Fruit fly (Drosophila melanogaster) whole organism, embryonic: ENCODE measurements around the gene RpL37-1.

Experiments used
- CG11723 ChIP-seq: fragments of 200-800 bp; sonication (Bioruptor generic); optimal IDR thresholded peaks from 2 replicates; lab custom pipeline; 2017; ENCODE audit warnings: missing biosample characterization, mild to moderate bottlenecking, missing genetic modification characterization
- CG12236 ChIP-seq: fragments of 200-800 bp; sonication (Bioruptor generic); optimal IDR thresholded peaks from 2 replicates; lab custom pipeline; 2016; ENCODE audit warnings: missing biosample characterization, missing genetic modification characterization
- CG16863 ChIP-seq: fragments of 200-800 bp; sonication (Bioruptor generic); optimal IDR thresholded peaks from 3 replicates; lab custom pipeline; 2016; ENCODE audit warnings: missing biosample characterization, missing genetic modification characterization
- CG17568 ChIP-seq: fragments of 200-800 bp; sonication (Bioruptor generic); optimal IDR thresholded peaks from 2 replicates; lab custom pipeline; 2018; ENCODE audit warnings: missing biosample characterization, mild to moderate bottlenecking, missing genetic modification characterization, moderate library complexity
- CG2116 ChIP-seq: fragments of 200-800 bp; sonication (Bioruptor generic); optimal IDR thresholded peaks from 3 replicates; lab custom pipeline; 2018; ENCODE audit warnings: missing biosample characterization, mild to moderate bottlenecking, missing genetic modification characterization
- CG2129 ChIP-seq: fragments of 200-800 bp; sonication (Bioruptor generic); IDR thresholded peaks from 2 replicates; pipeline ENCODE4 v1.3.6; 2022; ENCODE audit warnings: missing biosample characterization, missing genetic modification characterization; ENCODE audit not compliant: partially characterized antibody
- CG2678 ChIP-seq: fragments of 200-800 bp; sonication (Bioruptor generic); optimal IDR thresholded peaks from 3 replicates; lab custom pipeline; 2019; ENCODE audit warnings: missing biosample characterization, mild to moderate bottlenecking, missing genetic modification characterization, moderate library complexity
- CG3163 ChIP-seq: fragments of 200-800 bp; sonication (Bioruptor generic); optimal IDR thresholded peaks from 3 replicates; lab custom pipeline; 2016; ENCODE audit warnings: missing biosample characterization, missing genetic modification characterization
- Dfd ChIP-seq, 2 experiments: fragments of >200 bp; optimal IDR thresholded peaks; 2 replicates each; lab custom pipeline; 2017; ENCODE audit warnings: missing biosample characterization in 2 of 2, missing genetic modification characterization in 2 of 2
- grn ChIP-seq: fragments of 200-800 bp; sonication (Bioruptor generic); optimal IDR thresholded peaks from 3 replicates; lab custom pipeline; 2017; ENCODE audit warnings: missing biosample characterization, missing genetic modification characterization
- mld ChIP-seq: fragments of 200-800 bp; sonication (Bioruptor generic); IDR thresholded peaks from 3 replicates; pipeline ENCODE4 v1.3.6; 2022; ENCODE audit warnings: missing biosample characterization, missing genetic modification characterization; ENCODE audit not compliant: partially characterized antibody
- pan ChIP-seq, 4 experiments: fragments of >200 bp in 3 of 4; fragments of 200-800 bp in 1 of 4; sonication (Bioruptor generic) in 1 of 4; optimal IDR thresholded peaks in 3 of 4; IDR thresholded peaks in 1 of 4; 2 replicates each; pipeline versions ENCODE4 v1.3.6 to Lab custom; 2017 to 2022; ENCODE audit warnings: missing biosample characterization in 2 of 4, missing genetic modification characterization in 2 of 4, mixed read lengths in 1 of 4
- pb ChIP-seq: fragments of 200-800 bp; sonication (Bioruptor generic); optimal IDR thresholded peaks from 3 replicates; lab custom pipeline; 2016; ENCODE audit warnings: missing biosample characterization, missing genetic modification characterization

dm6 chrX:15164879-15165278, 25.7 kb upstream of the RpL37-1 start:
- no peak for TF ChIP-seq pb (GFP tag; lab: Kevin White, UChicago)
- TF ChIP-seq pan (optimal IDR thresholded peaks at IDR 0.05; lab: Kevin White, UChicago) = no peak
- TF ChIP-seq pan (GFP tag; optimal IDR thresholded peaks at IDR 0.05 in 1 of 2, IDR thresholded peaks at IDR 0.05 in 1 of 2) = no peak
- TF ChIP-seq CG12236 = no peak
- TF ChIP-seq mld (GFP tag; lab: Robert Waterston, UW) = no peak
- no peak for TF ChIP-seq CG11723
- TF ChIP-seq grn (GFP tag; lab: Kevin White, UChicago) = no peak
- TF ChIP-seq CG3163 (GFP tag; lab: Kevin White, UChicago) = no peak
- no peak for TF ChIP-seq CG2678 (tag; lab: Kevin White, UChicago)
- TF ChIP-seq CG2129 = no peak
- TF ChIP-seq CG17568 (GFP tag; lab: Kevin White, UChicago) = no peak
- TF ChIP-seq Dfd (GFP tag; optimal IDR thresholded peaks at IDR 0.05; lab: Kevin White, UChicago) = no peak
- no peak for TF ChIP-seq CG2116
- no peak for TF ChIP-seq CG16863 (GFP tag; lab: Kevin White, UChicago)
